Worm (Caenorhabditis elegans): Measurements from ENCODE around the gene T04C9.2.

T04C9.2 gene

DNA sequence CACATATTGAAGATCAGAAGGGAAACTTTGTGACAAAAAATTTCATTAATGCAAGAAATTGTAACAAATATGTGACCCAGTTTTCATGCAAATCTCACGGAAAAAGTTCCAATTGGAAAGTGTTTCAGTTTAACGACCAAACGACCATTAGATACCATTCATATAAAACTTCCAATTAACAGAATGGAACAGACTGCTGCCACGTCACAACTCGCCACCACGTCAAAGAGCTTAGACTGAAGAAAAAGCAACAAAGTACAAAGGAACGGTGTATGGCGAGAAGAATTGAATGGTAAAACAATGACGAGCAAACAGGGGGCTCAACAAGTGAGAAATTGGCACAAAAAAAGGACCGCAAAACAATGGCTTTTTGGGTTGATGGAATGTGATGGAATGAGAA, 6.3 kb upstream of the T04C9.2 start, which contains the start of gene T04C9.3:
T04C9.3 (plus strand) TSS at position 301 of the 400 bp plus-strand sequence.
- TF ChIP-seq zag-1 (tag; optimal IDR thresholded peaks at IDR 0.05), result no peak
- TF ChIP-seq snpc-4 (tag; optimal IDR thresholded peaks at IDR 0.05), result no peak
- TF ChIP-seq egl-27 (tag; optimal IDR thresholded peaks at IDR 0.05), result no peak
- no peak for TF ChIP-seq tag-97 (GFP tag; IDR thresholded peaks at IDR 0.05)
- TF ChIP-seq nhr-77 (tag; optimal IDR thresholded peaks at IDR 0.05), result no peak
- TF ChIP-seq ztf-11 (tag; optimal IDR thresholded peaks at IDR 0.05), result no peak
- no peak for TF ChIP-seq ceh-20 (GFP tag; IDR thresholded peaks at IDR 0.05)
- TF ChIP-seq mdt-29 (GFP tag; IDR thresholded peaks at IDR 0.05), result no peak
- no peak for TF ChIP-seq ZK546.5 (tag; optimal IDR thresholded peaks at IDR 0.05)
- TF ChIP-seq lin-38 (GFP tag; IDR thresholded peaks at IDR 0.05), result no peak
- no peak for TF ChIP-seq spr-1 (tag; optimal IDR thresholded peaks at IDR 0.05)

DNA sequence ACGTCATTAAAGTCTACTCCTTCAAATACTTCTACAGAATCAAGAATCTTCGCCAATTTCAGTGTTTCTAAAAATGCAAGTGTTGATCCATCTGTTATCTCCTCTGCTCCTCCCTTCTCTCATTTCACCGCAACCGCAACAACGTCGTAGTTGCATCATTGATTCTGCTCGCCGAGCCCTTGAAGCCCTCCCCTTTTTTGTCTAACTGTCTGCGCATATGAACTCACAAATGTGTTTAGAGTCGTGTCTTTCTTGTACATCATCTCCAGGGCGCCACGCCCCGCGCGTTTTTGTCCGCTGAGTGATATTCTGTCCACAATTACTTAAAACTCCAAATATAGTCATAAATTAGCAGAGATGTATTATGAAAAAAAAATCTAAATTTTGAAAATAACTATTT, 3.7 kb upstream of the T04C9.2 start:
- TF ChIP-seq hmg-1.1 (GFP tag; IDR thresholded peaks at IDR 0.05) (peak; percentile 40; the same call in 1 of the 2 replicates), nhr-77 (tag; optimal IDR thresholded peaks at IDR 0.05) (no peak), nhr-76 (tag; optimal IDR thresholded peaks at IDR 0.05) (no peak), spr-3 (GFP tag; optimal IDR thresholded peaks at IDR 0.05) (no peak), dve-1 (tag; optimal IDR thresholded peaks at IDR 0.05; ENCODE audit: insufficient read depth) (no peak), T20F7.1 (GFP tag; optimal IDR thresholded peaks at IDR 0.05) (no peak), zag-1 (tag; optimal IDR thresholded peaks at IDR 0.05) (no peak), mxl-3 (GFP tag; optimal IDR thresholded peaks at IDR 0.05) (no peak), lin-13 (GFP tag; optimal IDR thresholded peaks at IDR 0.05) (no peak), jun-1 (tag; optimal IDR thresholded peaks at IDR 0.05) (no peak), lim-7 (GFP tag; IDR thresholded peaks at IDR 0.05) (no peak), aha-1 (tag) (peak; percentile 96), tag-97 (GFP tag; IDR thresholded peaks at IDR 0.05) (no peak), lsy-2 (tag; optimal IDR thresholded peaks at IDR 0.05) (peak in 1 of 2 experiments; percentile 4), dmd-9 (GFP tag; IDR thresholded peaks at IDR 0.05) (no peak), Y48G9A.11 (GFP tag; IDR thresholded peaks at IDR 0.05) (no peak), mes-2 (tag; optimal IDR thresholded peaks at IDR 0.05; ENCODE audit: poor library complexity, severe bottlenecking) (peak; percentile 10)

DNA sequence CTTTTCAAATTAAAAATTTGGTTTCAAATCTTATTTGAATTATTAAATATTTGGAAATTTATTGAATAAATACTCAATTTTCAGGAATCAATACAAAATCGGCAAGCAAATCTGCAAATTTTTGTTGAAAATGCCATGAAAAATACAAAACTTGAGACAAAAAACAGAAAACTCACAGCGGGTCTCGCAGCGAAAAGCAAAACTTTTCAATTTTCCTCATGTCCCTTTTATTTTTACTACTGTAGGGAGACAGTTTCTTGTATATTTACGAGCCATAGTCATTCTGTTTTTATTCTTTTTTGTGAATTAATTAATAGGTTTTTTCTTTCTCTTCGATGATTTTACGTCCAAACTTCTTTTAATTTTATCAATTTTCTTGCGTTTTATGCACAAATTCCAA, 3.2 kb upstream of the T04C9.2 start:
- TF ChIP-seq arid-1 (GFP tag; conservative IDR thresholded peaks at IDR 0.05) (no peak), F49E8.2 (tag; optimal IDR thresholded peaks at IDR 0.05; ENCODE audit: borderline replicate concordance) (peak; percentile 27), Y48G9A.11 (GFP tag; IDR thresholded peaks at IDR 0.05) (peak; percentile 54; the same call in 1 of the 2 replicates), R02D3.7 (tag; optimal IDR thresholded peaks at IDR 0.05) (peak; percentile 12), lin-38 (GFP tag; IDR thresholded peaks at IDR 0.05) (peak; percentile 21; the same call in 1 of the 2 replicates), spr-3 (GFP tag; optimal IDR thresholded peaks at IDR 0.05) (no peak)

DNA sequence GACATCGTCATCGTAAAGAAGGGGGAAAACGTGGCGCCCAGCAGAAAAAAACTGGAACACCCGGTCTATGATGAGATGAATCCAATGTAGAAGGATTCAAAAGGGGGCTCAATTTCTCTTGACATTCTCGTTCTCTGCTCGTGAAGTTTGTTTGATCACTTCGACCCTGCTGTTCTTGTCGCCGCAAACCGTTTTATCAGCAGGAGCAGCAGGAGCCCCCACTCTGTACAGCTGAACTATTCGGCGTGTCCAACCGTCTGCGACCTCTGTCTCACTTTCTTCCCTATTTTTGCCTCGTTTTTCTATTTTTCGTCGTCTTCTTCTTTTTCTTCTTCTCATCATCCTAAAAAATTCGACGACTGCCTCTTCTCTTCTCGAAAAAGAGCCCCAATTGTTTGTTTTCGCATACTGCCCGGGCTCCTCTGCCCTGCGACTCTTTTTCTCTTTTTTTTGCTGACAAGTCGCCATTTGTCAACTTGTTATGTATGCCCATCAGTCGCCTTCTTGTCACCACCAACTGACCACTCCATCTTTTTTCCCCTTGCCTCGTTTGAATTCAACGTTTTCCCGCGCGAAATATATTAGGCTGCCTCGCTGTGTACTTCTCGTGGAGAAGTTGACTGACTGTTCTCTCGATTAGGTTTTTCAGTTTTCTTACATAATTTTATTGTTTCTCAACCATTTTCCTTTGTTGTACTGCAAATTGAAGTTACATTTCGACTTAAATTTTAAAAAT, 2.5 kb upstream of the T04C9.2 start:
- TF ChIP-seq spr-1 (tag; optimal IDR thresholded peaks at IDR 0.05), result no peak
- TF ChIP-seq duxl-1 (tag; optimal IDR thresholded peaks at IDR 0.05; ENCODE audit: poor library complexity), result no peak
- TF ChIP-seq php-3 (GFP tag; IDR thresholded peaks at IDR 0.05), result no peak
- TF ChIP-seq mdl-1 (tag; optimal IDR thresholded peaks at IDR 0.05), result no peak
- no peak for TF ChIP-seq nhr-77 (tag; optimal IDR thresholded peaks at IDR 0.05)
- TF ChIP-seq Y5F2A.4 (GFP tag; optimal IDR thresholded peaks at IDR 0.05), result no peak
- peak; percentile 75 for TF ChIP-seq dpl-1 (GFP tag; optimal IDR thresholded peaks at IDR 0.05)
- TF ChIP-seq mep-1 (tag; optimal IDR thresholded peaks at IDR 0.05), result peak; percentile 14
- no peak for TF ChIP-seq egl-43 (GFP tag; IDR thresholded peaks at IDR 0.05)
- TF ChIP-seq nhr-102 (tag; optimal IDR thresholded peaks at IDR 0.05), result no peak
- TF ChIP-seq dmd-8 (GFP tag; IDR thresholded peaks at IDR 0.05), result no peak
- TF ChIP-seq aha-1 (tag), result peak; percentile 42
- no peak for TF ChIP-seq zag-1 (tag; optimal IDR thresholded peaks at IDR 0.05)
- TF ChIP-seq nhr-11 (tag; optimal IDR thresholded peaks at IDR 0.05), result no peak
- TF ChIP-seq ZK546.5 (tag; optimal IDR thresholded peaks at IDR 0.05), result no peak
- no peak for TF ChIP-seq R02D3.7 (tag; optimal IDR thresholded peaks at IDR 0.05)
- peak; percentile 27 for TF ChIP-seq hlh-11 (tag; optimal IDR thresholded peaks at IDR 0.05)
- TF ChIP-seq mes-2 (tag; optimal IDR thresholded peaks at IDR 0.05; ENCODE audit: poor library complexity, severe bottlenecking), result peak; percentile 66
- peak in 1 of 2 experiments; percentile 93 for TF ChIP-seq unc-62 (GFP tag; optimal IDR thresholded peaks at IDR 0.05 in 1 of 2)
- TF ChIP-seq unc-62 (tag; optimal IDR thresholded peaks at IDR 0.05), result no peak
- 0 out of 2 replicates have a peak, but pooled peaks have one; percentile 34 for TF ChIP-seq nhr-41 (GFP tag; IDR thresholded peaks at IDR 0.05)
- TF ChIP-seq madf-5 (GFP tag; IDR thresholded peaks at IDR 0.05), result no peak
